Worm (Caenorhabditis elegans) whole organism, young adult: ENCODE results near the gene umps-1.

Experiments
- F52B5.7 ChIP-seq: sonication (generic microtip); optimal IDR thresholded peaks from 2 replicates; lab custom pipeline; 2016; ENCODE audit warnings: mild to moderate bottlenecking, missing genetic modification characterization, missing compliant biosample characterization
- aptf-3 ChIP-seq: fragments of 200-800 bp; sonication (Bioruptor generic); IDR thresholded peaks from 2 replicates; pipeline ENCODE4 v1.3.6; 2022; ENCODE audit warnings: missing genetic modification characterization, missing compliant biosample characterization
- ceh-58 ChIP-seq: fragments of 200-800 bp; sonication (Bioruptor generic); IDR thresholded peaks from 2 replicates; pipeline ENCODE4 v1.3.6; 2022; ENCODE audit warnings: missing genetic modification characterization, missing compliant biosample characterization
- dpl-1 ChIP-seq: fragments of 150-350 bp; optimal IDR thresholded peaks from 2 replicates; lab custom pipeline; 2014; ENCODE audit warnings: missing biosample characterization, missing genetic modification reagents, missing genetic modification characterization
- efl-1 ChIP-seq: fragments of 150-350 bp; optimal IDR thresholded peaks from 2 replicates; lab custom pipeline; 2014; ENCODE audit warnings: missing biosample characterization, missing genetic modification reagents, missing genetic modification characterization
- him-1 ChIP-seq: sonication (generic microtip); optimal IDR thresholded peaks from 2 replicates; lab custom pipeline; 2016; ENCODE audit warnings: missing genotype, missing genetic modification reagents, missing genetic modification characterization, missing compliant biosample characterization
- nfya-1 ChIP-seq: sonication (generic microtip); optimal IDR thresholded peaks from 2 replicates; lab custom pipeline; 2017; ENCODE audit warnings: antibody characterized with exemption, missing compliant biosample characterization, missing genetic modification characterization, borderline replicate concordance; ENCODE audit not compliant: insufficient read depth
- pha-4 ChIP-seq: fragments of 150-350 bp; sonication (generic microtip); optimal IDR thresholded peaks from 2 replicates; lab custom pipeline; 2014; ENCODE audit warnings: missing biosample characterization, missing genetic modification reagents, missing genetic modification characterization
- somi-1 ChIP-seq: fragments of 200-800 bp; sonication (Bioruptor generic); optimal IDR thresholded peaks from 2 replicates; lab custom pipeline; 2018; ENCODE audit warnings: mild to moderate bottlenecking, missing genetic modification characterization, missing compliant biosample characterization
- tbp1 ChIP-seq: fragments of 200-800 bp; sonication (Bioruptor generic); optimal IDR thresholded peaks from 2 replicates; lab custom pipeline; 2018; ENCODE audit warnings: mild to moderate bottlenecking, missing genetic modification characterization, missing compliant biosample characterization
- unc-62 ChIP-seq: fragments of 150-350 bp; optimal IDR thresholded peaks from 2 replicates; lab custom pipeline; 2014; ENCODE audit warnings: missing biosample characterization, missing genetic modification reagents, missing genetic modification characterization
- zim-3 ChIP-seq: sonication (generic microtip); optimal IDR thresholded peaks from 2 replicates; lab custom pipeline; 2017; ENCODE audit warnings: mild to moderate bottlenecking, missing genetic modification characterization, moderate library complexity, missing compliant biosample characterization
- ztf-22 ChIP-seq: fragments of 200-800 bp; sonication (Bioruptor generic); optimal IDR thresholded peaks from 2 replicates; lab custom pipeline; 2018; ENCODE audit warnings: mild to moderate bottlenecking, missing genetic modification characterization, moderate library complexity, missing compliant biosample characterization

DNA sequence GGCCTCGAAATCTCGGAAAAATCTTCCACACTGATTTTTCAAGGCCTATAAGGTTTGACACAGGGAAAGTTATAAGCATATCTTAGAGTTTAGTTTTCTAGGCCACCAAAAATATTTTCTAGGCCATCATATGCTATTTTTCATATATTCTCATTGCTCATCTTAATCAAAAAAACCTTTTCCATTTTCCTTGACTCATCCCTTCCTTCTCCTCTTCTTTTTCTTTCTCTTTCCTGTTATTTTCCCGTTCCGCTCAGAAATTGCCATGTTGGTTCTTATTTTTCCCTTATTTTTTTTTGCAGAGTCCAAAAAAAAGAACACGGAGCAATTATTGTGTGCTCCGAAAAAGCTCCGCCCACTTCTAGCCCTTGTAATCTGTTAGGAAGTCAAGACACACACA lies 7.2 kb upstream of the umps-1 start, which contains the start of gene tbc-8:
- TF ChIP-seq ztf-22 (GFP tag; lab: Kevin White, UChicago) (no peak), nfya-1 (tag; lab: Kevin White, UChicago) (no peak), ceh-58 (no peak), somi-1 (no peak), pha-4 (no peak), him-1 (tag; lab: Kevin White, UChicago) (no peak), aptf-3 (GFP tag; lab: Robert Waterston, UW) (no peak), tbp1 (no peak), zim-3 (no peak), efl-1 (GFP tag; lab: Kevin White, UChicago) (no peak), F52B5.7 (tag; lab: Kevin White, UChicago) (no peak), unc-62 (GFP tag; lab: Kevin White, UChicago) (no peak), dpl-1 (GFP tag; lab: Kevin White, UChicago) (no peak)
